Fruit fly (Drosophila melanogaster): ENCODE data around the gene ND-B14.5A.
A peak's percentile ranks its signal among the peaks of the same experiment; 100 is the strongest.

The ND-B14.5A gene

DNA sequence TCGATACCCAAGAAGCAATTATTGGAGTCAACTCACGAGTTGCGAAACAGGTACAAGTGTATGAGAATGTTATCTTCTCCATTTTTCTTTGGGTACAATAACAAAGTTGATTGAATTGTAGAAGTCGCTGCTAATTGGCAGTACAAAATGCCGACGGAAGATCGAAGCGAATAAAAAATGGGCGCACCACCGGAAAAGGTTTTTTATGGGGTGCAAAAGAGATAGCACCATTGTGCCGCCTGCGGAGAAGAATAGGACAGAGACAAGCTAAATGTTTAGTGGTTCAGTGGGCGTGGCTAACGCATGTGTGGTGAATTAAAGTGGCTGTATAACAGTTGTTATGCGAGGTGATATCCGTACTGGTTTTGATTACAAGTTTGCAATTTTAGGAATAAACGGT is 31.8 kb upstream of the ND-B14.5A start (continued):
- TF ChIP-seq Abd-B (GFP tag; optimal IDR thresholded peaks at IDR 0.05) (peak; percentile 9), sqz (GFP tag; optimal IDR thresholded peaks at IDR 0.05) (peak; percentile 88), CG7556 (GFP tag; optimal IDR thresholded peaks at IDR 0.05) (no peak), cad (GFP tag; optimal IDR thresholded peaks at IDR 0.05) (peak; percentile 60), al (GFP tag; IDR thresholded peaks at IDR 0.05) (no peak), dmrt11E (tag; optimal IDR thresholded peaks at IDR 0.05) (no peak), tup (GFP tag; optimal IDR thresholded peaks at IDR 0.05) (no peak), CG12942 (GFP tag; optimal IDR thresholded peaks at IDR 0.05) (no peak), nerfin-1 (tag; optimal IDR thresholded peaks at IDR 0.05) (peak; percentile 29), trem (tag; optimal IDR thresholded peaks at IDR 0.05) (no peak), Nf-YA (GFP tag; IDR thresholded peaks at IDR 0.05) (peak; percentile 68), CHES-1-like (GFP tag; optimal IDR thresholded peaks at IDR 0.05) (no peak), CG1529 (GFP tag; optimal IDR thresholded peaks at IDR 0.05) (no peak), CG9817 (tag; optimal IDR thresholded peaks at IDR 0.05) (no peak), CG7963 (GFP tag; IDR thresholded peaks at IDR 0.05; ENCODE audit: partially characterized antibody) (no peak), CG2199 (GFP tag; IDR thresholded peaks at IDR 0.05) (no peak), run (tag; optimal IDR thresholded peaks at IDR 0.05) (no peak), MESR4 (GFP tag; optimal IDR thresholded peaks at IDR 0.05) (no peak), twi (tag; optimal IDR thresholded peaks at IDR 0.05) (peak; percentile 9), lab (GFP tag; optimal IDR thresholded peaks at IDR 0.05) (no peak), Ets97D (GFP tag; optimal IDR thresholded peaks at IDR 0.05) (peak; percentile 79), Sry-β (GFP tag; optimal IDR thresholded peaks at IDR 0.05) (no peak), CG10321 (GFP tag; IDR thresholded peaks at IDR 0.05) (peak; percentile 95), unc-4 (GFP tag; IDR thresholded peaks at IDR 0.05; ENCODE audit: partially characterized antibody) (no peak), eyg (GFP tag; optimal IDR thresholded peaks at IDR 0.05) (no peak), phol (tag; optimal IDR thresholded peaks at IDR 0.05) (peak; percentile 24), dati (GFP tag; IDR thresholded peaks at IDR 0.05) (no peak), CG16813 (GFP tag; IDR thresholded peaks at IDR 0.05; ENCODE audit: partially characterized antibody) (no peak), wor (GFP tag; IDR thresholded peaks at IDR 0.05) (no peak), seq (GFP tag; IDR thresholded peaks at IDR 0.05) (peak; percentile 75; the same call in 1 of the 2 replicates), lilli (GFP tag; optimal IDR thresholded peaks at IDR 0.05) (no peak), CG2129 (GFP tag; IDR thresholded peaks at IDR 0.05; ENCODE audit: partially characterized antibody) (no peak), vfl (GFP tag; optimal IDR thresholded peaks at IDR 0.05) (no peak)

DNA sequence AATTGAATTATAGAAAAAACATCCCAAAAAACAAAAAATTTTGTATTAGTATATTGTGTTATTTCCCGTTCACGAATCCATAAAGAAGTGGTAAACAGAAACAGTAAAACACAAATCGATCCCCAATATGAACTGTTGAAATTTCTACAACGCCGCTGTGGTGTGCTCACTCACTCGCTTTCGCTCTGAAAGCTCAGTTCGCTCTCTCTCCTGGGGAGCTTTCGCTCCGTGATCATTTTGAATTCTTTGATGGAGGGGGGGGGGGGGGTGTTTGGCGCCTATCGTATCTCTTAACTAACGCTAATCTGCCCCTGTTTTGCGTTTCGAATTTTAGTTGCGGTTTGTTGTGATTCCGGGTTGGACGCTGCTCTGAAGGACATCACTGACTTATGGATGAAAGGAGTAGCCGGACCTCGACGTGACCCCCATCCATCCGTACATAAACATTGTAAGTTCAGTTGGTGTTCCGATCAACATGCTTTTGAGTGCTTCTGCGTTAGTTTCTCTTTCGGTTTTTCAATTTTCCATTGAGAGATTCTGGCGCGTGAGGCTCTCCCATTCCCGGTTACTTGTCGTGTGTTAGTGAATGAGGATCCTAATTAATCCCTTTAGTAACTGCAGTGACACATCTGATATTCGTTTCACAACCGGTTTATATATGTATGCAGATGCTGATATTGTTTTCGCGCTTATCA is 31.0 kb upstream of the ND-B14.5A start, which contains the start of gene D2hgdh:
Gene D2hgdh (plus strand): TSS at position 331 of the 695 bp plus-strand sequence.
- TF ChIP-seq CG30403 (GFP tag; optimal IDR thresholded peaks at IDR 0.05) (peak; percentile 4), CG7372 (GFP tag; IDR thresholded peaks at IDR 0.05) (no peak), knrl (GFP tag; IDR thresholded peaks at IDR 0.05; ENCODE audit: partially characterized antibody) (no peak), inv (GFP tag; IDR thresholded peaks at IDR 0.05; ENCODE audit: partially characterized antibody) (no peak), crc (GFP tag; optimal IDR thresholded peaks at IDR 0.05) (no peak), CG34376 (GFP tag; optimal IDR thresholded peaks at IDR 0.05) (peak; percentile 38), klu (GFP tag; IDR thresholded peaks at IDR 0.05) (no peak), CG32532 (GFP tag; IDR thresholded peaks at IDR 0.05) (peak; percentile 59), CG11696 (GFP tag; IDR thresholded peaks at IDR 0.05) (no peak), lilli (GFP tag; optimal IDR thresholded peaks at IDR 0.05) (peak; percentile 45), run (tag; optimal IDR thresholded peaks at IDR 0.05) (peak; percentile 9), Hmx (GFP tag; optimal IDR thresholded peaks at IDR 0.05) (no peak), Mes4 (GFP tag; optimal IDR thresholded peaks at IDR 0.05) (no peak), CG3995 (GFP tag; optimal IDR thresholded peaks at IDR 0.05) (no peak), Rfx (GFP tag; IDR thresholded peaks at IDR 0.05) (peak; percentile 60), HLH54F (GFP tag; optimal IDR thresholded peaks at IDR 0.05) (no peak), CG5245 (GFP tag; optimal IDR thresholded peaks at IDR 0.05) (no peak), Spps (tag; optimal IDR thresholded peaks at IDR 0.05) (no peak), row (GFP tag; IDR thresholded peaks at IDR 0.05) (peak; percentile 21; the same call in 1 of the 3 replicates), zfh2 (GFP tag; optimal IDR thresholded peaks at IDR 0.05) (peak; percentile 14), CG14014 (GFP tag; IDR thresholded peaks at IDR 0.05) (no peak; the same call in 1 of the 2 replicates)
